Worm (Caenorhabditis elegans): ENCODE measurements around the gene pafo-1.
"Not testable (repeated sequence)": the region's sequence is repeated elsewhere in the genome, so short reads cannot be mapped to it uniquely, and the experiment has no call there.

- TF ChIP-seq ccch-3 (GFP tag; optimal IDR thresholded peaks at IDR 0.05); tlf-1 (GFP tag; optimal IDR thresholded peaks at IDR 0.05); snpc-4 (GFP tag; optimal IDR thresholded peaks at IDR 0.05); snpc-4 (tag; optimal IDR thresholded peaks at IDR 0.05); him-1 (tag; optimal IDR thresholded peaks at IDR 0.05); snpc-1.1 (tag; optimal IDR thresholded peaks at IDR 0.05; ENCODE audit: insufficient read depth): not testable (repeated sequence)
- TF ChIP-seq F33H1.4 (GFP tag; IDR thresholded peaks at IDR 0.05) (peak; percentile 68), lsl-1 (GFP tag; optimal IDR thresholded peaks at IDR 0.05) (peak; percentile 62)
These were observed 37.9 kb upstream of the pafo-1 start, which contains the start of gene col-157 for ce11 chrV:11483580-11484092.
